Worm (Caenorhabditis elegans) whole organism, mixed stage, embryonic: ENCODE data around the gene H03G16.6.

ENCODE experiments used
- cnd-1 ChIP-seq: fragments of 200-800 bp; sonication (Bioruptor generic); optimal IDR thresholded peaks from 2 replicates; lab custom pipeline; 2018; ENCODE audit warnings: mild to moderate bottlenecking, missing genetic modification characterization, missing compliant biosample characterization
- elt-3 ChIP-seq: fragments of 150-350 bp; optimal IDR thresholded peaks from 2 replicates; lab custom pipeline; 2014; ENCODE audit warnings: missing biosample characterization, missing genetic modification characterization
- lin-13 ChIP-seq: fragments of 150-350 bp; optimal IDR thresholded peaks from 2 replicates; lab custom pipeline; 2014; ENCODE audit warnings: missing biosample characterization, missing genetic modification characterization
- lsy-2 ChIP-seq: fragments of 150-350 bp; optimal IDR thresholded peaks from 2 replicates; lab custom pipeline; 2014; ENCODE audit warnings: missing biosample characterization, missing genetic modification characterization
- nhr-28 ChIP-seq: fragments of 150-350 bp; optimal IDR thresholded peaks from 2 replicates; lab custom pipeline; 2014; ENCODE audit warnings: missing biosample characterization, missing genetic modification characterization
- nhr-76 ChIP-seq: sonication (generic microtip); optimal IDR thresholded peaks from 2 replicates; lab custom pipeline; 2017; ENCODE audit warnings: missing biosample characterization, missing genetic modification characterization
- snpc-4 ChIP-seq: fragments of 150-350 bp; optimal IDR thresholded peaks from 2 replicates; lab custom pipeline; 2014; ENCODE audit warnings: missing biosample characterization, missing genetic modification characterization
- ztf-11 ChIP-seq: fragments of 150-350 bp; optimal IDR thresholded peaks from 2 replicates; lab custom pipeline; 2014; ENCODE audit warnings: missing biosample characterization, missing genetic modification characterization

DNA sequence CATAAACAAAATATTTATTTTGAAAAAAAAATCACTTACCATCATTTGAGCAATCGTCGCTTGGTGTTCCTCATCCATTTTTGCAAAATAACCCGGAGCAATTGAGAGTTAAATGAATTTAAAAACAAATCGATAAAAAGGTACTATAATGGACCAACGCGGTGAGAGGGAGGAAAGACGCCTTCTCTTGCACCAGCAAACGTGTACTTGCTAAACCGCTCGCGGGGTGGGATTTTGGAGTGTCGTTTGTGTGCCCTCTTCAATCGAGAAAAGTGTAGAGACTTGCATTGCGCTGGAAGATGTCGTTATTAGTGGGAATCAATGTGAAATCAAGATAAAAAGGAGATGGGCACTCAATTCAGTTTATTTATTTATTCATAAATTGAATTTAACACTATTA lies 31.3 kb downstream of the H03G16.6 start, which contains the start of gene H40L08.1:
- TF ChIP-seq ztf-11 (tag; lab: Kevin White, UChicago) (no peak), snpc-4 (tag; lab: Kevin White, UChicago) (no peak), cnd-1 (tag; lab: Kevin White, UChicago) (no peak), nhr-28 (tag; lab: Kevin White, UChicago) (no peak), lin-13 (no peak), nhr-76 (tag; lab: Kevin White, UChicago) (no peak), lsy-2 (tag; lab: Kevin White, UChicago) (no peak), elt-3 (tag; lab: Kevin White, UChicago) (no peak)
